Worm (Caenorhabditis elegans) whole organism, L2 larva: ENCODE data around the gene pqn-8.

Source experiments
- C34F6.9 ChIP-seq: fragments of 150-350 bp; optimal IDR thresholded peaks from 2 replicates; lab custom pipeline; 2014; ENCODE audit warnings: missing biosample characterization, missing genetic modification characterization
- F13H6.1 ChIP-seq: sonication (generic microtip); optimal IDR thresholded peaks from 2 replicates; lab custom pipeline; 2016; ENCODE audit warnings: missing genetic modification characterization, missing compliant biosample characterization
- Y55F3AM.14 ChIP-seq: fragments of 200-800 bp; sonication (Bioruptor generic); optimal IDR thresholded peaks from 2 replicates; lab custom pipeline; 2018; ENCODE audit warnings: mild to moderate bottlenecking, missing genetic modification characterization, missing compliant biosample characterization
- alr-1 ChIP-seq: fragments of 150-350 bp; optimal IDR thresholded peaks from 2 replicates; lab custom pipeline; 2014; ENCODE audit warnings: missing biosample characterization, missing genetic modification characterization
- ama-1 ChIP-seq: fragments of 150-350 bp; optimal IDR thresholded peaks from 2 replicates; lab custom pipeline; 2018; ENCODE audit warnings: inconsistent platforms
- blmp-1 ChIP-seq: sonication (generic microtip); optimal IDR thresholded peaks from 2 replicates; lab custom pipeline; 2017; ENCODE audit warnings: missing genetic modification characterization, mild to moderate bottlenecking, missing compliant biosample characterization, antibody characterized with exemption, moderate library complexity; ENCODE audit not compliant: insufficient read depth
- ceh-16 ChIP-seq: fragments of 150-350 bp; optimal IDR thresholded peaks from 2 replicates; lab custom pipeline; 2014; ENCODE audit warnings: missing biosample characterization, missing genetic modification characterization
- crh-2 ChIP-seq: sonication (generic microtip); optimal IDR thresholded peaks from 2 replicates; lab custom pipeline; 2017; ENCODE audit warnings: missing biosample characterization, missing genetic modification characterization
- egl-27 ChIP-seq: sonication (generic microtip); optimal IDR thresholded peaks from 3 replicates; lab custom pipeline; 2017; ENCODE audit warnings: missing biosample characterization, missing genetic modification reagents, missing genetic modification characterization
- fos-1 ChIP-seq: fragments of 150-350 bp; optimal IDR thresholded peaks from 2 replicates; lab custom pipeline; 2014; ENCODE audit warnings: missing biosample characterization, missing genetic modification characterization
- lin-11 ChIP-seq: fragments of 150-350 bp; sonication (generic microtip); optimal IDR thresholded peaks from 2 replicates; lab custom pipeline; 2014; ENCODE audit warnings: missing biosample characterization, missing genetic modification characterization, inconsistent platforms, mixed read lengths
- lin-13 ChIP-seq: fragments of 150-350 bp; optimal IDR thresholded peaks from 2 replicates; lab custom pipeline; 2014; ENCODE audit warnings: missing biosample characterization, missing genetic modification reagents, missing genetic modification characterization
- lin-39 ChIP-seq: fragments of 150-350 bp; optimal IDR thresholded peaks from 2 replicates; lab custom pipeline; 2014; ENCODE audit warnings: missing biosample characterization, missing genetic modification reagents, missing genetic modification characterization
- lsy-2 ChIP-seq, 2 experiments: fragments of 150-350 bp in 1 of 2; sonication (generic microtip) in 1 of 2; optimal IDR thresholded peaks; 2 replicates each; lab custom pipeline; 2014 to 2017; ENCODE audit warnings: missing biosample characterization in 2 of 2, missing genetic modification characterization in 2 of 2
- mab-5 ChIP-seq: fragments of 150-350 bp; optimal IDR thresholded peaks from 2 replicates; lab custom pipeline; 2014; ENCODE audit warnings: missing biosample characterization, missing genetic modification characterization
- mdl-1 ChIP-seq, 2 experiments: fragments of 150-350 bp in 1 of 2; sonication (generic microtip) in 1 of 2; optimal IDR thresholded peaks; 2 replicates each; lab custom pipeline; 2017; ENCODE audit warnings: missing biosample characterization in 2 of 2, missing genetic modification characterization in 2 of 2
- nhr-10 ChIP-seq: sonication (generic microtip); optimal IDR thresholded peaks from 2 replicates; lab custom pipeline; 2017; ENCODE audit warnings: missing biosample characterization, missing genetic modification characterization
- nhr-12 ChIP-seq: fragments of 150-350 bp; optimal IDR thresholded peaks from 2 replicates; lab custom pipeline; 2014; ENCODE audit warnings: missing biosample characterization, missing genetic modification characterization
- nhr-21 ChIP-seq: fragments of 150-350 bp; optimal IDR thresholded peaks from 2 replicates; lab custom pipeline; 2014; ENCODE audit warnings: missing biosample characterization, missing genetic modification characterization
- nhr-237 ChIP-seq: fragments of 150-350 bp; optimal IDR thresholded peaks from 2 replicates; lab custom pipeline; 2014; ENCODE audit warnings: missing biosample characterization, missing genetic modification characterization
- nhr-6 ChIP-seq: fragments of 150-350 bp; optimal IDR thresholded peaks from 2 replicates; lab custom pipeline; 2014; ENCODE audit warnings: missing biosample characterization, missing genetic modification characterization
- peb-1 ChIP-seq: fragments of 150-350 bp; optimal IDR thresholded peaks from 2 replicates; lab custom pipeline; 2014; ENCODE audit warnings: missing biosample characterization, missing genetic modification characterization
- sem-4 ChIP-seq: fragments of 150-350 bp; optimal IDR thresholded peaks from 2 replicates; lab custom pipeline; 2014; ENCODE audit warnings: missing biosample characterization, missing genetic modification reagents, missing genetic modification characterization
- skn-1 ChIP-seq: sonication (generic microtip); optimal IDR thresholded peaks from 2 replicates; lab custom pipeline; 2017; ENCODE audit warnings: missing biosample characterization, missing genetic modification characterization
- sma-9 ChIP-seq, 2 experiments: fragments of 150-350 bp in 1 of 2; sonication (generic microtip) in 1 of 2; optimal IDR thresholded peaks; 2 replicates each; lab custom pipeline; 2014 to 2016; ENCODE audit warnings: missing genetic modification characterization in 2 of 2, mild to moderate bottlenecking in 1 of 2, missing biosample characterization in 1 of 2, missing compliant biosample characterization in 1 of 2, missing genetic modification reagents in 1 of 2, moderate library complexity in 1 of 2
- snpc-4 ChIP-seq: fragments of 150-350 bp; optimal IDR thresholded peaks from 2 replicates; lab custom pipeline; 2014; ENCODE audit warnings: missing biosample characterization, missing genetic modification characterization
- unc-39 ChIP-seq: fragments of 150-350 bp; optimal IDR thresholded peaks from 2 replicates; lab custom pipeline; 2014; ENCODE audit warnings: missing biosample characterization, missing genetic modification characterization
- unc-62 ChIP-seq: fragments of 150-350 bp; optimal IDR thresholded peaks from 2 replicates; lab custom pipeline; 2014; ENCODE audit warnings: missing biosample characterization, missing genetic modification reagents, missing genetic modification characterization
- ztf-11 ChIP-seq: sonication (generic microtip); optimal IDR thresholded peaks from 2 replicates; lab custom pipeline; 2017; ENCODE audit warnings: missing biosample characterization, missing genetic modification characterization
- ztf-4 ChIP-seq: fragments of 150-350 bp; optimal IDR thresholded peaks from 2 replicates; lab custom pipeline; 2014; ENCODE audit warnings: missing biosample characterization, missing genetic modification characterization

pqn-8 gene

ce11 chrIII:10033213-10033612, 35.4 kb upstream of the pqn-8 start, which contains the start of gene M04D8.5:
Gene M04D8.5, minus strand, starts transcription at chrIII:10033313.
- TF ChIP-seq C34F6.9 (tag; lab: Kevin White, UChicago) (no peak), fos-1 (no peak), unc-39 (tag; lab: Kevin White, UChicago) (no peak), mab-5 (tag; lab: Kevin White, UChicago) (no peak), F13H6.1 (no peak), peb-1 (tag; lab: Kevin White, UChicago) (no peak), snpc-4 (tag; lab: Kevin White, UChicago) (no peak)
- TF ChIP-seq, all 48 proteins: peak for 0

DNA sequence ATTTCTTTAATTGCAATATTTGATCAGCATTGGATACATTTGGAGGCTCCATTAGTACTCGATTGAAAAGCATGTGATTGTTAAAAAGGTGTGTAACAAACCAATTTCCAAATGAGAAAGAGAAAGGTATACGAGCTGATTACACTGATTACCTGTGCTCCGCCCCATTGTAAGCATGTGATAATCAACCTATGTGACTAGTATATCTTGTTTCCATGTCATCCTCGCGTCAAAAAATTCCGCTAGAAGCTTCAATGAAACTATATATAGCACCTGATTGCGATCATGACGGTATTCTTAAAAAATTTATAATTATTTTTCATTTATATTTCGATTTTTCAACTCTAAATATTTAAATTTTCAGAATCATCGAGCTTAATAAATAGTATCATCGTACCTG, 32.8 kb upstream of the pqn-8 start, which contains the start of gene M04D8.4:
Gene M04D8.4, minus strand, starts transcription at position 101 of the 400 bp plus-strand sequence.
- TF ChIP-seq ztf-4 (tag; lab: Kevin White, UChicago), result no peak
- no peak for TF ChIP-seq mdl-1 (tag; optimal IDR thresholded peaks at IDR 0.05; lab: Kevin White, UChicago)
- no peak for TF ChIP-seq nhr-10 (tag; lab: Kevin White, UChicago)
- no peak for TF ChIP-seq fos-1
- no peak for TF ChIP-seq lin-39 (tag; lab: Kevin White, UChicago)
- TF ChIP-seq sem-4 (tag; lab: Kevin White, UChicago), result no peak
- no peak for TF ChIP-seq lin-11 (tag; lab: Kevin White, UChicago)

ce11 chrIII:10027947-10028346, 30.2 kb upstream of the pqn-8 start, which contains the start of gene ins-23:
Gene ins-23, plus strand, starts transcription at chrIII:10028247.
- TF ChIP-seq sma-9 (GFP tag; optimal IDR thresholded peaks at IDR 0.05; lab: Kevin White, UChicago) (no peak), sma-9 (tag; optimal IDR thresholded peaks at IDR 0.05; lab: Kevin White, UChicago) (no peak), nhr-12 (tag; lab: Kevin White, UChicago) (no peak), sem-4 (tag; lab: Kevin White, UChicago) (no peak), alr-1 (no peak), nhr-237 (tag; lab: Kevin White, UChicago) (no peak), fos-1 (no peak), crh-2 (tag; lab: Kevin White, UChicago) (no peak), egl-27 (tag; lab: Kevin White, UChicago) (no peak)
- TF ChIP-seq, all 48 proteins: peak for 0

DNA sequence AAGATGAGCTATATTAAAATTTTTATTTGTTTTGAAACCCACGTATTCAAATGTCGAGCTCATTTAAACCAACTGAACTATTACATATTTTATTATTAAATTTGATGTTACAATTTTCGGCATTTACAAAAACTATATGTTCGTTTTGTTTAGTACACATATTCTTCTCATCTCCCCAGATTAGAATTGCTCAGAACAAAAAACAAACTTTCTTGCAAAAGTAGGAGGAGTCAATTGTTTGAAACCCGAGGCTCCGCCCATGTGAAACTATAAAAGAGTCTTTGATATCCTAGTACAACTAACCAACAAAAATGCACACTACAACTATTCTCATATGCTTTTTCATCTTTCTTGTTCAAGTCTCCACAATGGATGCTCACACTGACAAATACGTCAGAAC, 28.2 kb upstream of the pqn-8 start, which contains the start of gene ins-22:
Gene ins-22, plus strand, starts transcription at position 301 of the 400 bp plus-strand sequence.
- no peak for TF ChIP-seq lin-13 (GFP tag; lab: Kevin White, UChicago)
- no peak for TF ChIP-seq ceh-16 (tag; lab: Kevin White, UChicago)
- TF ChIP-seq alr-1, result no peak
- TF ChIP-seq lin-11 (tag; lab: Kevin White, UChicago), result no peak
- no peak for TF ChIP-seq nhr-21
- no peak for TF ChIP-seq ama-1 (lab: Kevin White, UChicago)
- no peak for TF ChIP-seq sem-4 (tag; lab: Kevin White, UChicago)
- no peak for TF ChIP-seq snpc-4 (tag; lab: Kevin White, UChicago)

ce11 chrIII:10023452-10023851, 25.7 kb upstream of the pqn-8 start, which contains the start of gene ins-21:
Gene ins-21, plus strand, starts transcription at chrIII:10023752.
- TF ChIP-seq ztf-11, result no peak
- no peak for TF ChIP-seq unc-62 (GFP tag; lab: Kevin White, UChicago)
- no peak for TF ChIP-seq blmp-1 (tag; lab: Kevin White, UChicago)
- no peak for TF ChIP-seq nhr-6 (tag; lab: Kevin White, UChicago)
- no peak for TF ChIP-seq lsy-2 (tag; optimal IDR thresholded peaks at IDR 0.05; lab: Kevin White, UChicago)
- no peak for TF ChIP-seq skn-1
- TF ChIP-seq alr-1, result no peak

- TF ChIP-seq Y55F3AM.14 (GFP tag; lab: Kevin White, UChicago) (no peak), peb-1 (tag; lab: Kevin White, UChicago) (no peak), egl-27 (tag; lab: Kevin White, UChicago) (no peak), ztf-11 (no peak)
These were observed 20.2 kb upstream of the pqn-8 start for ce11 chrIII:10018007-10018406.
